Fruit fly (Drosophila melanogaster) whole organism, embryonic: Measurements from ENCODE around the gene Desi.

Experiments used
- Abd-B ChIP-seq: fragments of 200-800 bp; sonication (Bioruptor generic); optimal IDR thresholded peaks from 2 replicates; lab custom pipeline; 2018; ENCODE audit warnings: missing biosample characterization, mild to moderate bottlenecking, missing genetic modification characterization, moderate library complexity
- BtbVII ChIP-seq: fragments of 200-800 bp; sonication (Bioruptor generic); optimal IDR thresholded peaks from 3 replicates; lab custom pipeline; 2017; ENCODE audit warnings: missing biosample characterization, mild to moderate bottlenecking, missing genetic modification characterization
- CG12071 ChIP-seq: fragments of 200-800 bp; sonication (Bioruptor generic); optimal IDR thresholded peaks from 3 replicates; lab custom pipeline; 2018; ENCODE audit warnings: missing biosample characterization, mild to moderate bottlenecking, missing genetic modification characterization
- CG12104 ChIP-seq: fragments of 200-800 bp; sonication (Bioruptor generic); optimal IDR thresholded peaks from 3 replicates; lab custom pipeline; 2016; ENCODE audit warnings: missing biosample characterization, missing genetic modification characterization
- CG12659 ChIP-seq: fragments of 200-800 bp; sonication (Bioruptor generic); optimal IDR thresholded peaks from 3 replicates; lab custom pipeline; 2017; ENCODE audit warnings: mild to moderate bottlenecking, missing biosample characterization, missing genetic modification reagents, missing genetic modification characterization
- CG13287 ChIP-seq: fragments of 200-800 bp; sonication (Bioruptor generic); IDR thresholded peaks from 2 replicates; pipeline ENCODE4 v1.3.6; 2022; ENCODE audit warnings: missing biosample characterization, missing genetic modification characterization; ENCODE audit not compliant: partially characterized antibody
- CG17568 ChIP-seq: fragments of 200-800 bp; sonication (Bioruptor generic); optimal IDR thresholded peaks from 2 replicates; lab custom pipeline; 2018; ENCODE audit warnings: missing biosample characterization, mild to moderate bottlenecking, missing genetic modification characterization, moderate library complexity
- CG2712 ChIP-seq: fragments of 200-800 bp; optimal IDR thresholded peaks from 3 replicates; lab custom pipeline; 2019; ENCODE audit warnings: missing biosample characterization, mild to moderate bottlenecking, missing genetic modification characterization, moderate library complexity
- CG2889 ChIP-seq: fragments of 200-800 bp; sonication (Bioruptor generic); IDR thresholded peaks from 3 replicates; pipeline ENCODE4 v1.3.6; 2022; ENCODE audit warnings: missing biosample characterization, missing genetic modification characterization
- CG3065 ChIP-seq: fragments of 200-800 bp; sonication (Bioruptor generic); optimal IDR thresholded peaks from 2 replicates; lab custom pipeline; 2016; ENCODE audit warnings: missing biosample characterization, missing genetic modification characterization
- CG4617 ChIP-seq: fragments of 200-800 bp; sonication (Bioruptor generic); optimal IDR thresholded peaks from 3 replicates; lab custom pipeline; 2016; ENCODE audit warnings: missing biosample characterization, missing genetic modification characterization, borderline replicate concordance
- CG4707 ChIP-seq: fragments of 200-800 bp; sonication (Bioruptor generic); optimal IDR thresholded peaks from 2 replicates; lab custom pipeline; 2018; ENCODE audit warnings: missing biosample characterization, mild to moderate bottlenecking, missing genetic modification characterization, moderate library complexity
- CG6175 ChIP-seq: fragments of 200-800 bp; sonication (Bioruptor generic); IDR thresholded peaks from 3 replicates; pipeline ENCODE4 v1.3.6; 2022; ENCODE audit warnings: missing biosample characterization, missing genetic modification characterization
- CG6791 ChIP-seq: fragments of 200-800 bp; sonication (Bioruptor generic); IDR thresholded peaks from 3 replicates; pipeline ENCODE4 v1.3.6; 2022; ENCODE audit warnings: missing biosample characterization, missing genetic modification characterization; ENCODE audit not compliant: partially characterized antibody
- CG8388 ChIP-seq: fragments of 200-800 bp; sonication (Bioruptor generic); optimal IDR thresholded peaks from 2 replicates; lab custom pipeline; 2019; ENCODE audit warnings: missing biosample characterization, mild to moderate bottlenecking, missing genetic modification characterization, moderate library complexity
- CG8765 ChIP-seq: fragments of 200-800 bp; sonication (Bioruptor generic); IDR thresholded peaks from 2 replicates; pipeline ENCODE4 v1.3.6; 2022; ENCODE audit warnings: missing biosample characterization, missing genetic modification characterization
- CG8944 ChIP-seq: fragments of 200-800 bp; sonication (Bioruptor generic); optimal IDR thresholded peaks from 3 replicates; lab custom pipeline; 2016; ENCODE audit warnings: missing biosample characterization, missing genetic modification characterization
- E2f1 ChIP-seq: fragments of 200-800 bp; sonication (Bioruptor generic); IDR thresholded peaks from 2 replicates; pipeline ENCODE4 v1.3.6; 2022; ENCODE audit warnings: missing biosample characterization, missing genetic modification characterization
- Ets97D ChIP-seq: fragments of 200-800 bp; sonication (Bioruptor generic); optimal IDR thresholded peaks from 3 replicates; lab custom pipeline; 2016; ENCODE audit warnings: missing biosample characterization, missing genetic modification characterization
- HLH3B ChIP-seq: fragments of 200-800 bp; sonication (Bioruptor generic); IDR thresholded peaks from 2 replicates; pipeline ENCODE4 v1.3.6; 2022; ENCODE audit warnings: missing biosample characterization, missing genetic modification characterization
- Jarid2 ChIP-seq: fragments of 200-800 bp; sonication (Bioruptor generic); optimal IDR thresholded peaks from 3 replicates; lab custom pipeline; 2017; ENCODE audit warnings: mild to moderate bottlenecking, missing biosample characterization, missing genetic modification reagents, missing genetic modification characterization
- Lpt ChIP-seq: fragments of >200 bp; optimal IDR thresholded peaks from 2 replicates; lab custom pipeline; 2018; ENCODE audit warnings: missing biosample characterization, missing genetic modification characterization
- MESR4 ChIP-seq: fragments of 200-800 bp; sonication (Bioruptor generic); optimal IDR thresholded peaks from 2 replicates; lab custom pipeline; 2018; ENCODE audit warnings: missing biosample characterization, mild to moderate bottlenecking, missing genetic modification characterization, moderate library complexity
- Mad ChIP-seq: fragments of 200-800 bp; sonication (Bioruptor generic); optimal IDR thresholded peaks from 2 replicates; lab custom pipeline; 2016; ENCODE audit warnings: missing biosample characterization, missing genetic modification characterization
- NFAT ChIP-seq: fragments of 200-800 bp; sonication (Bioruptor generic); IDR thresholded peaks from 2 replicates; pipeline ENCODE4 v1.3.6; 2022; ENCODE audit warnings: missing biosample characterization, missing genetic modification characterization
- Oaz ChIP-seq: fragments of 200-800 bp; sonication (Bioruptor generic); IDR thresholded peaks from 2 replicates; pipeline ENCODE4 v1.3.6; 2022; ENCODE audit warnings: missing biosample characterization, missing genetic modification characterization
- Optix ChIP-seq: fragments of 200-800 bp; sonication (Bioruptor generic); IDR thresholded peaks from 3 replicates; pipeline ENCODE4 v1.3.6; 2022; ENCODE audit warnings: missing biosample characterization, missing genetic modification characterization
- Vsx1 ChIP-seq: fragments of 200-800 bp; sonication (Bioruptor generic); optimal IDR thresholded peaks from 2 replicates; lab custom pipeline; 2017; ENCODE audit warnings: missing biosample characterization, mild to moderate bottlenecking, missing genetic modification characterization, missing genetic modification reagents
- Xbp1 ChIP-seq: fragments of 200-800 bp; sonication (Bioruptor generic); optimal IDR thresholded peaks from 3 replicates; lab custom pipeline; 2016; ENCODE audit warnings: missing biosample characterization, mild to moderate bottlenecking, missing genetic modification characterization
- Xrp1 ChIP-seq: fragments of 200-800 bp; sonication (Bioruptor generic); IDR thresholded peaks from 2 replicates; pipeline ENCODE4 v1.3.6; 2022; ENCODE audit warnings: missing biosample characterization, missing genetic modification characterization
- amos ChIP-seq: fragments of 200-800 bp; sonication (Bioruptor generic); IDR thresholded peaks from 2 replicates; pipeline ENCODE4 v1.3.6; 2022; ENCODE audit warnings: missing biosample characterization, missing genetic modification characterization; ENCODE audit not compliant: partially characterized antibody
- ase ChIP-seq: fragments of 200-800 bp; sonication (Bioruptor generic); IDR thresholded peaks from 3 replicates; pipeline ENCODE4 v1.3.6; 2022; ENCODE audit warnings: missing biosample characterization, missing genetic modification characterization
- dysf ChIP-seq: fragments of 200-800 bp; sonication (Bioruptor generic); IDR thresholded peaks from 3 replicates; pipeline ENCODE4 v1.3.6; 2022; ENCODE audit warnings: missing biosample characterization, missing genetic modification characterization
- emc ChIP-seq: fragments of 200-800 bp; sonication (Bioruptor generic); optimal IDR thresholded peaks from 2 replicates; lab custom pipeline; 2016; ENCODE audit warnings: missing biosample characterization, missing genetic modification characterization
- grau ChIP-seq: fragments of 200-800 bp; optimal IDR thresholded peaks from 3 replicates; lab custom pipeline; 2019; ENCODE audit warnings: missing biosample characterization, mild to moderate bottlenecking, missing genetic modification characterization, moderate library complexity
- gro ChIP-seq: fragments of 200-800 bp; sonication (Bioruptor generic); optimal IDR thresholded peaks from 2 replicates; lab custom pipeline; 2016; ENCODE audit warnings: missing biosample characterization, missing genetic modification characterization
- inv ChIP-seq: fragments of 200-800 bp; sonication (Bioruptor generic); IDR thresholded peaks from 2 replicates; pipeline ENCODE4 v1.3.6; 2022; ENCODE audit warnings: missing biosample characterization, missing genetic modification characterization; ENCODE audit not compliant: partially characterized antibody
- kah ChIP-seq: fragments of 200-800 bp; sonication (Bioruptor generic); optimal IDR thresholded peaks from 2 replicates; lab custom pipeline; 2018; ENCODE audit warnings: missing biosample characterization, mild to moderate bottlenecking, missing genetic modification characterization
- klu ChIP-seq: fragments of 200-800 bp; sonication (Bioruptor generic); IDR thresholded peaks from 2 replicates; pipeline ENCODE4 v1.3.6; 2022; ENCODE audit warnings: missing biosample characterization, missing genetic modification characterization
- lola ChIP-seq, 3 experiments: fragments of >200 bp in 2 of 3; fragments of 200-800 bp in 1 of 3; sonication (Bioruptor generic) in 1 of 3; optimal IDR thresholded peaks; 2 replicates each; lab custom pipeline; 2017 to 2019; ENCODE audit warnings: missing biosample characterization in 3 of 3, missing genetic modification characterization in 3 of 3, mild to moderate bottlenecking in 1 of 3, moderate library complexity in 1 of 3
- lov ChIP-seq, 2 experiments: fragments of 200-800 bp in 1 of 2; fragments of >200 bp in 1 of 2; sonication (Bioruptor generic) in 1 of 2; IDR thresholded peaks in 1 of 2; optimal IDR thresholded peaks in 1 of 2; 2 replicates in 1 of 2; 3 replicates in 1 of 2; pipeline versions ENCODE4 v1.3.6 to Lab custom; 2017 to 2022; ENCODE audit warnings: missing biosample characterization in 1 of 2, missing genetic modification characterization in 1 of 2
- maf-S ChIP-seq: fragments of 200-800 bp; sonication (Bioruptor generic); optimal IDR thresholded peaks from 2 replicates; lab custom pipeline; 2016; ENCODE audit warnings: missing biosample characterization, missing genetic modification characterization
- nmo ChIP-seq: fragments of 200-800 bp; sonication (Bioruptor generic); optimal IDR thresholded peaks from 2 replicates; lab custom pipeline; 2018; ENCODE audit warnings: missing biosample characterization, mild to moderate bottlenecking, missing genetic modification characterization, moderate library complexity
- onecut ChIP-seq: fragments of 200-800 bp; sonication (Bioruptor generic); IDR thresholded peaks from 2 replicates; pipeline ENCODE4 v1.3.6; 2022; ENCODE audit warnings: missing biosample characterization, missing genetic modification characterization
- schlank ChIP-seq: fragments of 200-800 bp; sonication (Bioruptor generic); optimal IDR thresholded peaks from 2 replicates; lab custom pipeline; 2018; ENCODE audit warnings: missing biosample characterization, mild to moderate bottlenecking, missing genetic modification characterization
- scrt ChIP-seq: fragments of 200-800 bp; sonication (Bioruptor generic); optimal IDR thresholded peaks from 2 replicates; lab custom pipeline; 2018; ENCODE audit warnings: missing biosample characterization, mild to moderate bottlenecking, missing genetic modification characterization, moderate library complexity
- sna ChIP-seq: fragments of 200-800 bp; sonication (Bioruptor generic); IDR thresholded peaks from 2 replicates; pipeline ENCODE4 v1.3.6; 2022; ENCODE audit warnings: missing biosample characterization, missing genetic modification characterization; ENCODE audit not compliant: partially characterized antibody
- twi ChIP-seq: fragments of 200-800 bp; optimal IDR thresholded peaks from 2 replicates; lab custom pipeline; 2019; ENCODE audit warnings: missing biosample characterization, mild to moderate bottlenecking, missing genetic modification characterization, moderate library complexity
- vnd ChIP-seq: fragments of 200-800 bp; sonication (Bioruptor generic); IDR thresholded peaks from 3 replicates; pipeline ENCODE4 v1.3.6; 2022; ENCODE audit warnings: missing biosample characterization, missing genetic modification characterization; ENCODE audit not compliant: partially characterized antibody
- wdn ChIP-seq: fragments of 200-800 bp; sonication (Bioruptor generic); IDR thresholded peaks from 2 replicates; pipeline ENCODE4 v1.3.6; 2022; ENCODE audit warnings: missing biosample characterization, missing genetic modification characterization

The Desi gene

dm6 chr3R:10788186-10788585 lies 8.8 kb downstream of the Desi start, which contains the start of the genes Art1 and Mcm5 (continued):
- TF ChIP-seq E2f1 (GFP tag; lab: Robert Waterston, UW) (peak; percentile 74), CG17568 (GFP tag; lab: Kevin White, UChicago) (no peak), twi (tag; lab: Kevin White, UChicago) (peak; percentile 22), amos (GFP tag; lab: Robert Waterston, UW) (peak; percentile 86), schlank (tag; lab: Kevin White, UChicago) (no peak), NFAT (GFP tag; lab: Robert Waterston, UW) (peak; percentile 25; the same call in 1 of the 2 replicates), lov (optimal IDR thresholded peaks at IDR 0.05; lab: Kevin White, UChicago) (no peak), lov (GFP tag; IDR thresholded peaks at IDR 0.05; lab: Robert Waterston, UW) (no peak), Vsx1 (GFP tag; lab: Kevin White, UChicago) (no peak), klu (GFP tag; lab: Robert Waterston, UW) (no peak), Optix (GFP tag; lab: Robert Waterston, UW) (no peak), inv (GFP tag; lab: Robert Waterston, UW) (peak; percentile 91), wdn (GFP tag; lab: Robert Waterston, UW) (no peak), CG2889 (no peak), CG3065 (GFP tag; lab: Kevin White, UChicago) (no peak), dysf (GFP tag; lab: Robert Waterston, UW) (no peak), CG4617 (peak; percentile 62), Xrp1 (GFP tag; lab: Robert Waterston, UW) (no peak), CG12659 (GFP tag; lab: Kevin White, UChicago) (peak; percentile 78), CG12071 (no peak), CG12104 (GFP tag; lab: Kevin White, UChicago) (peak; percentile 30), ase (GFP tag; lab: Robert Waterston, UW) (no peak), Abd-B (GFP tag; lab: Kevin White, UChicago) (peak; percentile 51), BtbVII (GFP tag; lab: Kevin White, UChicago) (no peak), Oaz (GFP tag; lab: Robert Waterston, UW) (no peak), CG13287 (peak; percentile 96), maf-S (GFP tag; lab: Kevin White, UChicago) (peak; percentile 51), Xbp1 (GFP tag; lab: Kevin White, UChicago) (peak; percentile 62), CG2712 (peak; percentile 40), onecut (GFP tag; lab: Robert Waterston, UW) (no peak; the same call in 1 of the 2 replicates), emc (GFP tag; lab: Kevin White, UChicago) (no peak), Mad (GFP tag; lab: Kevin White, UChicago) (peak; percentile 59), CG4707 (no peak), HLH3B (GFP tag; lab: Robert Waterston, UW) (no peak), Ets97D (GFP tag; lab: Kevin White, UChicago) (peak; percentile 80), CG8944 (GFP tag; lab: Kevin White, UChicago) (no peak), vnd (peak; percentile 93), kah (no peak), CG8388 (GFP tag; lab: Kevin White, UChicago) (no peak), scrt (GFP tag; lab: Kevin White, UChicago) (no peak), CG6791 (GFP tag; lab: Robert Waterston, UW) (peak; percentile 85; the same call in 2 of the 3 replicates), MESR4 (peak; percentile 11), gro (GFP tag; lab: Kevin White, UChicago) (peak; percentile 64), Jarid2 (GFP tag; lab: Kevin White, UChicago) (peak; percentile 21), grau (tag; lab: Kevin White, UChicago) (peak; percentile 48), lola (GFP tag; optimal IDR thresholded peaks at IDR 0.05; lab: Kevin White, UChicago) (peak in 1 of 3 experiments; percentile 42), nmo (GFP tag; lab: Kevin White, UChicago) (peak; percentile 79), CG6175 (GFP tag; lab: Robert Waterston, UW) (no peak), Lpt (GFP tag; lab: Kevin White, UChicago) (no peak), CG8765 (GFP tag; lab: Robert Waterston, UW) (no peak), sna (GFP tag; lab: Robert Waterston, UW) (peak; percentile 97)
